Worm (Caenorhabditis elegans): Measurements from ENCODE around the gene slc-17.7.

- no peak for TF ChIP-seq klf-2 (GFP tag; conservative IDR thresholded peaks at IDR 0.05)
- TF ChIP-seq med-1 (GFP tag; optimal IDR thresholded peaks at IDR 0.05; ENCODE audit: insufficient read depth), result no peak
- TF ChIP-seq flt-1 (GFP tag; IDR thresholded peaks at IDR 0.05), result no peak
- no peak for TF ChIP-seq tab-1 (GFP tag; IDR thresholded peaks at IDR 0.05)
- TF ChIP-seq ref-1 (GFP tag; conservative IDR thresholded peaks at IDR 0.05), result no peak
- no peak for TF ChIP-seq cog-1 (tag; optimal IDR thresholded peaks at IDR 0.05)
- no peak for TF ChIP-seq T22C8.4 (GFP tag; IDR thresholded peaks at IDR 0.05)
These were observed 48.1 kb upstream of the slc-17.7 start for ce11 chrV:9314408-9314807.

Measured in whole organism, midembryonic.